Fruit fly (Drosophila melanogaster): ENCODE measurements around the gene Daao2.
A peak's percentile ranks its signal among the peaks of the same experiment; 100 is the strongest.

Daao2 gene

dm6 chr2L:6774853-6775252 is 28.0 kb upstream of the Daao2 start (continued):
- TF ChIP-seq HLH4C (GFP tag; IDR thresholded peaks at IDR 0.05; ENCODE audit: partially characterized antibody) (0 out of 3 replicates have a peak, but pooled peaks have one; percentile 34), CG7745 (tag; optimal IDR thresholded peaks at IDR 0.05) (no peak), inv (GFP tag; IDR thresholded peaks at IDR 0.05; ENCODE audit: partially characterized antibody) (0 out of 2 replicates have a peak, but pooled peaks have one; percentile 11)

- TF ChIP-seq CG6654 (GFP tag; optimal IDR thresholded peaks at IDR 0.05) (no peak), lilli (GFP tag; optimal IDR thresholded peaks at IDR 0.05) (no peak), CG11695 (GFP tag; IDR thresholded peaks at IDR 0.05) (no peak), hkb (optimal IDR thresholded peaks at IDR 0.05) (no peak), hkb (GFP tag; IDR thresholded peaks at IDR 0.05) (no peak), CG15011 (GFP tag; optimal IDR thresholded peaks at IDR 0.05) (no peak), C15 (GFP tag; IDR thresholded peaks at IDR 0.05) (no peak), gce (GFP tag; IDR thresholded peaks at IDR 0.05) (0 out of 3 replicates have a peak, but pooled peaks have one; percentile 35), crol (GFP tag; IDR thresholded peaks at IDR 0.05) (peak; percentile 59), chm (GFP tag; IDR thresholded peaks at IDR 0.05) (no peak), TFAM (GFP tag; optimal IDR thresholded peaks at IDR 0.05) (no peak), HLH4C (GFP tag; IDR thresholded peaks at IDR 0.05; ENCODE audit: partially characterized antibody) (0 out of 3 replicates have a peak, but pooled peaks have one; percentile 13), CG8359 (GFP tag; optimal IDR thresholded peaks at IDR 0.05; ENCODE audit: borderline replicate concordance) (no peak), pb (GFP tag; optimal IDR thresholded peaks at IDR 0.05) (no peak), CG12219 (GFP tag; optimal IDR thresholded peaks at IDR 0.05) (no peak), eve (GFP tag; optimal IDR thresholded peaks at IDR 0.05) (no peak), kni (GFP tag; optimal IDR thresholded peaks at IDR 0.05) (no peak), ken (GFP tag; IDR thresholded peaks at IDR 0.05) (no peak), lab (GFP tag; optimal IDR thresholded peaks at IDR 0.05) (no peak), nmo (GFP tag; optimal IDR thresholded peaks at IDR 0.05) (no peak), bbx (GFP tag; IDR thresholded peaks at IDR 0.05; ENCODE audit: partially characterized antibody) (no peak), tio (GFP tag; optimal IDR thresholded peaks at IDR 0.05) (no peak), Meics (GFP tag; optimal IDR thresholded peaks at IDR 0.05) (no peak), CG17385 (GFP tag; optimal IDR thresholded peaks at IDR 0.05) (no peak), vvl (GFP tag; IDR thresholded peaks at IDR 0.05) (peak; percentile 10; the same call in 1 of the 2 replicates), wdn (GFP tag; IDR thresholded peaks at IDR 0.05) (no peak), CG2199 (GFP tag; IDR thresholded peaks at IDR 0.05) (0 out of 3 replicates have a peak, but pooled peaks have one; percentile 31), klu (GFP tag; IDR thresholded peaks at IDR 0.05) (no peak), CG10565 (GFP tag; optimal IDR thresholded peaks at IDR 0.05) (no peak), ttk (GFP tag; IDR thresholded peaks at IDR 0.05) (no peak), CG18011 (GFP tag; optimal IDR thresholded peaks at IDR 0.05) (no peak), CG12391 (tag; optimal IDR thresholded peaks at IDR 0.05) (no peak), HmgZ (tag; optimal IDR thresholded peaks at IDR 0.05) (no peak), dysf (GFP tag; IDR thresholded peaks at IDR 0.05) (peak; percentile 23; the same call in 1 of the 3 replicates), CG4707 (GFP tag; optimal IDR thresholded peaks at IDR 0.05) (no peak), Mes4 (GFP tag; optimal IDR thresholded peaks at IDR 0.05) (no peak), Med (GFP tag) (peak; percentile 39), CG16815 (GFP tag; optimal IDR thresholded peaks at IDR 0.05) (no peak), ewg (GFP tag; optimal IDR thresholded peaks at IDR 0.05) (no peak), cg (GFP tag; optimal IDR thresholded peaks at IDR 0.05) (peak; percentile 38), CG17829 (tag; optimal IDR thresholded peaks at IDR 0.05) (no peak), MTF-1 (GFP tag; optimal IDR thresholded peaks at IDR 0.05; ENCODE audit: borderline replicate concordance) (no peak), gsb (GFP tag; IDR thresholded peaks at IDR 0.05) (no peak), Ets65A (GFP tag) (peak; percentile 16)
Observed at dm6 chr2L:6783395-6783794, 19.4 kb upstream of the Daao2 start.

All from whole organism, embryonic.